Worm (Caenorhabditis elegans): ENCODE data around the gene K11D12.8.

ce11 chrV:5035058-5035457 is 5.7 kb downstream of the K11D12.8 start, which contains the start of gene K11D12.6:
- TF ChIP-seq nhr-12 (tag; optimal IDR thresholded peaks at IDR 0.05) = no peak
- no peak for TF ChIP-seq lsy-2 (tag; optimal IDR thresholded peaks at IDR 0.05)
- TF ChIP-seq mep-1 (tag; optimal IDR thresholded peaks at IDR 0.05) = no peak
- no peak for TF ChIP-seq unc-120 (tag; optimal IDR thresholded peaks at IDR 0.05; ENCODE audit: poor library complexity, severe bottlenecking)
- no peak for TF ChIP-seq ham-2 (GFP tag; optimal IDR thresholded peaks at IDR 0.05)
- no peak for TF ChIP-seq unc-39 (tag; optimal IDR thresholded peaks at IDR 0.05)
- no peak for TF ChIP-seq snpc-4 (tag; optimal IDR thresholded peaks at IDR 0.05)
- TF ChIP-seq elt-3 (tag; optimal IDR thresholded peaks at IDR 0.05) = no peak
- TF ChIP-seq blmp-1 (tag; optimal IDR thresholded peaks at IDR 0.05) = no peak
- no peak for TF ChIP-seq ces-1 (GFP tag; optimal IDR thresholded peaks at IDR 0.05)
- no peak for TF ChIP-seq nhr-237 (tag; optimal IDR thresholded peaks at IDR 0.05)
- no peak for TF ChIP-seq pha-4 (tag; optimal IDR thresholded peaks at IDR 0.05)
- no peak for TF ChIP-seq nhr-28 (tag; optimal IDR thresholded peaks at IDR 0.05)
- TF ChIP-seq nhr-76 (tag; optimal IDR thresholded peaks at IDR 0.05) = no peak
